Worm (Caenorhabditis elegans) whole organism, L1 larva: ENCODE measurements around the gene ZC84.7.

Experiments
- C34B4.2 ChIP-seq: sonication (generic microtip); optimal IDR thresholded peaks from 2 replicates; lab custom pipeline; 2017; ENCODE audit warnings: mild to moderate bottlenecking, missing genetic modification characterization, missing compliant biosample characterization
- aly-2 ChIP-seq: fragments of 150-350 bp; optimal IDR thresholded peaks from 2 replicates; lab custom pipeline; 2014; ENCODE audit warnings: missing biosample characterization, missing genetic modification characterization
- blmp-1 ChIP-seq: fragments of 150-350 bp; optimal IDR thresholded peaks from 2 replicates; lab custom pipeline; 2014; ENCODE audit warnings: missing biosample characterization, missing genetic modification characterization
- ceh-88 ChIP-seq: fragments of 200-800 bp; sonication (Bioruptor generic); IDR thresholded peaks from 2 replicates; pipeline ENCODE4 v1.3.6; 2022; ENCODE audit warnings: missing genetic modification characterization, missing compliant biosample characterization
- ceh-90 ChIP-seq: sonication (generic microtip); optimal IDR thresholded peaks from 2 replicates; lab custom pipeline; 2016; ENCODE audit warnings: missing genetic modification characterization, missing compliant biosample characterization
- ces-1 ChIP-seq: fragments of 150-350 bp; optimal IDR thresholded peaks from 2 replicates; lab custom pipeline; 2014; ENCODE audit warnings: missing biosample characterization, missing genetic modification reagents, missing genetic modification characterization
- efl-1 ChIP-seq, 4 experiments: fragments of 150-350 bp; optimal IDR thresholded peaks in 3 of 4; peaks in 1 of 4; 1 replicate in 1 of 4; 2 replicates in 3 of 4; lab custom pipeline; 2014; ENCODE audit warnings: missing biosample characterization in 2 of 4, missing genetic modification characterization in 2 of 4, missing genetic modification reagents in 2 of 4
- egl-13 ChIP-seq: sonication (generic microtip); optimal IDR thresholded peaks from 2 replicates; lab custom pipeline; 2016; ENCODE audit warnings: missing genotype, missing genetic modification reagents, missing genetic modification characterization, missing compliant biosample characterization
- egl-27 ChIP-seq, 2 experiments: fragments of 150-350 bp in 1 of 2; sonication (generic microtip); optimal IDR thresholded peaks; 3 replicates each; lab custom pipeline; 2017 to 2018; ENCODE audit warnings: missing biosample characterization in 2 of 2, missing genetic modification characterization in 2 of 2, missing genetic modification reagents in 2 of 2
- elt-2 ChIP-seq: sonication (generic microtip); optimal IDR thresholded peaks from 2 replicates; lab custom pipeline; 2016; ENCODE audit warnings: missing genetic modification characterization, mild to moderate bottlenecking, inconsistent platforms, missing compliant biosample characterization, missing genetic modification reagents
- elt-3 ChIP-seq, 6 experiments: fragments of 150-350 bp in 1 of 6; sonication (generic microtip); optimal IDR thresholded peaks; 2 replicates each; lab custom pipeline; 2017 to 2018; ENCODE audit warnings: missing biosample characterization in 6 of 6, missing genetic modification characterization in 6 of 6, inconsistent platforms in 1 of 6
- fos-1 ChIP-seq: fragments of 150-350 bp; optimal IDR thresholded peaks from 2 replicates; lab custom pipeline; 2014; ENCODE audit warnings: missing biosample characterization, missing genetic modification characterization
- irx-1 ChIP-seq: sonication (generic microtip); optimal IDR thresholded peaks from 2 replicates; lab custom pipeline; 2016; ENCODE audit warnings: missing genetic modification characterization, missing compliant biosample characterization
- isw-1 ChIP-seq: fragments of 200-800 bp; sonication (Bioruptor generic); IDR thresholded peaks from 2 replicates; pipeline ENCODE4 v1.3.6; 2022; ENCODE audit warnings: missing genetic modification characterization, missing compliant biosample characterization
- jun-1 ChIP-seq: fragments of 150-350 bp; optimal IDR thresholded peaks from 2 replicates; lab custom pipeline; 2014; ENCODE audit warnings: missing biosample characterization, missing genetic modification reagents, missing genetic modification characterization
- mep-1 ChIP-seq: fragments of 150-350 bp; optimal IDR thresholded peaks from 2 replicates; lab custom pipeline; 2014; ENCODE audit warnings: missing biosample characterization, missing genetic modification characterization
- nhr-11 ChIP-seq: fragments of 150-350 bp; optimal IDR thresholded peaks from 2 replicates; lab custom pipeline; 2014; ENCODE audit warnings: missing biosample characterization, missing genetic modification characterization
- nhr-19 ChIP-seq: fragments of 200-800 bp; sonication (Bioruptor generic); conservative IDR thresholded peaks from 2 replicates; pipeline ENCODE4 v1.3.6; 2022; ENCODE audit warnings: missing genetic modification characterization, missing compliant biosample characterization
- nhr-20 ChIP-seq: sonication (generic microtip); optimal IDR thresholded peaks from 2 replicates; lab custom pipeline; 2016; ENCODE audit warnings: mild to moderate bottlenecking, missing genetic modification characterization, missing compliant biosample characterization
- nhr-84 ChIP-seq: sonication (generic microtip); optimal IDR thresholded peaks from 2 replicates; lab custom pipeline; 2017; ENCODE audit warnings: missing biosample characterization, missing genetic modification characterization
- nhr-85 ChIP-seq: sonication (generic microtip); peaks from one replicate; lab custom pipeline; 2016; ENCODE audit warnings: missing genetic modification characterization, inconsistent platforms, missing compliant biosample characterization
- nhr-90 ChIP-seq: sonication (generic microtip); optimal IDR thresholded peaks from 2 replicates; lab custom pipeline; 2016; ENCODE audit warnings: mild to moderate bottlenecking, missing genetic modification characterization, missing compliant biosample characterization; ENCODE audit not compliant: poor library complexity
- pag-3 ChIP-seq: sonication (generic microtip); optimal IDR thresholded peaks from 2 replicates; lab custom pipeline; 2017; ENCODE audit warnings: missing genetic modification characterization, mild to moderate bottlenecking, missing compliant biosample characterization, antibody characterized with exemption, borderline replicate concordance; ENCODE audit not compliant: insufficient read depth
- rnt-1 ChIP-seq: sonication (generic microtip); optimal IDR thresholded peaks from 2 replicates; lab custom pipeline; 2016; ENCODE audit warnings: mild to moderate bottlenecking, missing genetic modification characterization, moderate library complexity, missing compliant biosample characterization
- snpc-4 ChIP-seq: fragments of 150-350 bp; optimal IDR thresholded peaks from 2 replicates; lab custom pipeline; 2014; ENCODE audit warnings: missing biosample characterization, missing genetic modification characterization
- sup-37 ChIP-seq: fragments of 200-800 bp; sonication (Bioruptor generic); optimal IDR thresholded peaks from 2 replicates; lab custom pipeline; 2018; ENCODE audit warnings: mild to moderate bottlenecking, missing genetic modification characterization, missing compliant biosample characterization
- swsn-7 ChIP-seq: sonication (generic microtip); optimal IDR thresholded peaks from 2 replicates; lab custom pipeline; 2016; ENCODE audit warnings: missing genetic modification characterization, missing compliant biosample characterization
- tbx-2 ChIP-seq: sonication (generic microtip); optimal IDR thresholded peaks from 2 replicates; lab custom pipeline; 2016; ENCODE audit warnings: missing genetic modification characterization, missing compliant biosample characterization
- tlp-1 ChIP-seq: fragments of 150-350 bp; optimal IDR thresholded peaks from 2 replicates; lab custom pipeline; 2014; ENCODE audit warnings: missing biosample characterization, missing genetic modification characterization
- unc-62 ChIP-seq: fragments of 150-350 bp; optimal IDR thresholded peaks from 2 replicates; lab custom pipeline; 2014; ENCODE audit warnings: missing biosample characterization, missing genetic modification reagents, missing genetic modification characterization
- vab-15 ChIP-seq: sonication (generic microtip); optimal IDR thresholded peaks from 2 replicates; lab custom pipeline; 2017; ENCODE audit warnings: missing genotype, mild to moderate bottlenecking, missing genetic modification characterization, missing compliant biosample characterization
- ztf-4 ChIP-seq: fragments of 150-350 bp; optimal IDR thresholded peaks from 2 replicates; lab custom pipeline; 2014; ENCODE audit warnings: missing biosample characterization, missing genetic modification characterization

The ZC84.7 gene

DNA sequence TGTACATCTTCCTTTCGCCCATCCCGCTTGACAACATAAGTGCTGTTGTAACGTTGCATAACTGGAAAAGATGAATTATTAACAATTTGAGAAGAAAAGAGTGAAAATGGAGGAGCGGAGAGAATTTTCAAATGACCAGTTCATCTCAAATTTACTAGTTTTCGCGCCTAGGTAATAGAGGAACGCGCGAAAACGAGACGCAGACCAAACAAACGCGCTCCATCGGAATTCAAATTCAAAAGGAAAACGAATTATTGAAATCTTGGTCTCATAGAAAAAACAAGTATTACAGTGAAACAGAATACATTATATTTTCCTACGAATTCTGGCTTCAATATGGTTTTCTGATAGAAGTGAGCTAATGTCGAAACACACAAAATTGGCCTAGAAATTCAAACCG is 42.4 kb downstream of the ZC84.7 start (continued):
- TF ChIP-seq egl-13 (tag; lab: Kevin White, UChicago) (no peak), swsn-7 (tag; lab: Kevin White, UChicago) (peak; percentile 31), mep-1 (tag; lab: Kevin White, UChicago) (peak; percentile 76), blmp-1 (tag; lab: Kevin White, UChicago) (peak; percentile 61), nhr-19 (GFP tag; lab: Robert Waterston, UW) (peak; percentile 22; the same call in 1 of the 2 replicates)
- TF ChIP-seq, all 84 proteins: peak for 27

DNA sequence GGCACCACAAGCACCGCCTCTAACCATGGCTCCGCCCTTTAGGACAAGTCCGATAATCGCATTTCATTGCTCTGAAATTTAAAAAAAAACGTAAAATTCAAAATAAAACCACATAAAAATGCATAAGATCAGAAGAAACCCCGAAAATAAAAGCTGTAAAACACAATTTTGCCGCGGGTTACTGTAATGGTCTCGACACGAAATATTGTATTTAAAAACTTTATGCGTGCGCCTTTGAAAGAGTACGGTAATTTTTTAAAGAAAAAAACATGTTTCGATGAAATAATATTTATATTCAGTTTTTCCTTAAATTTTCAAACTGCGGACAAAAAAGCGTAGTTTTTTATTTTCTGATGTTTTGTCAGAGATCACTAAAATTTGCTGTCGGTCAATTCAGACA is 42.9 kb downstream of the ZC84.7 start, which contains the start of gene rnr-1:
Gene rnr-1 (minus strand): TSS at position 77 of the 400 bp plus-strand sequence.
- TF ChIP-seq ceh-88 (GFP tag; lab: Robert Waterston, UW), result no peak
- no peak for TF ChIP-seq efl-1 (optimal IDR thresholded peaks at IDR 0.05; lab: Kevin White, UChicago)
- peak in 1 of 2 experiments; percentile 20 for TF ChIP-seq efl-1 (GFP tag; optimal IDR thresholded peaks at IDR 0.05 in 1 of 2; lab: Kevin White, UChicago)
- TF ChIP-seq ztf-4 (tag; lab: Kevin White, UChicago), result no peak
- TF ChIP-seq, all 84 proteins: peak for 1

DNA sequence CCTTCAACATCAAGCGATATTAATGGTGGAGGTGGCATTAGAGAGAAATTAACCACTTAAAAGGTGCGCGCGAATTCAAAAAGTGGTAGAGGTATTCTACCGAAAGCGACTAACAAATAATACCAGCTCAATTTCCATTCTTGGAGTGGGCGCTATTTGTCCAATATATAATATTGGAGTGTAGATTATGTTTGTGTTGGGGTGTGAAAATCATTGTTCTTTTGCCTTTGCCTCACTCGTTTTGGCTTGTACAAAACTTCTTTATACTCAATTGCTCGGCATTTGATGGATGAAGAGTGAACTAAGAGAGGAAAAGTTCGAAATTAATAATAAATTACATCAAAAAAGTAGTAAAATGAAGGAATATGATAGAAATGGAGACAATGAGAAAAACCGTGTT is 45.4 kb downstream of the ZC84.7 start, which contains the start of gene T23G5.3:
Gene T23G5.3 (minus strand): TSS at position 101 of the 400 bp plus-strand sequence.
- TF ChIP-seq elt-3 (tag; optimal IDR thresholded peaks at IDR 0.05; lab: Kevin White, UChicago) (no peak), efl-1 (optimal IDR thresholded peaks at IDR 0.05; lab: Kevin White, UChicago) (no peak), efl-1 (GFP tag; optimal IDR thresholded peaks at IDR 0.05 in 1 of 2; lab: Kevin White, UChicago) (peak in 1 of 2 experiments; percentile 73), isw-1 (GFP tag; lab: Robert Waterston, UW) (no peak), tlp-1 (tag; lab: Kevin White, UChicago) (no peak), jun-1 (tag; lab: Kevin White, UChicago) (no peak), ces-1 (GFP tag; lab: Kevin White, UChicago) (no peak), ceh-90 (no peak), sup-37 (GFP tag; lab: Kevin White, UChicago) (no peak)

DNA sequence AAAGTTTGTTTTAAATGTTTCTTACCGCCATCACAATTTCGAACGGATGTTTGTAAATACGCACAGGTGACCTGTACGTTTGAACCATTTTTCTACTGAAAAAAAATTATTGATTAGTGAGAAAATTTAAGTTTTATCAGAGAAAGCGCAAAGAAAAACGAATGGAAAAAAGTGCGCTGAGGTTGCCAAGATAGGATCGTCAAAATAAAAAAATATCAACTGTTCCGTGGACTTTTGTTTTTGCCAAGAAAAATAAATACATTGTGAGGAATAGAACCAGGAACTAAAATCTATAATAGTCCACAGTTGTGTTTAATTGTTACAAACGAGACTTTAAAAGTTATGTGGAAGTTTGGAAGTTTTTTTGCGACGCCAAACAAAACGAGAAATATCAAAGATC is 50.4 kb downstream of the ZC84.7 start, which contains the start of gene T23G5.2:
Gene T23G5.2 (minus strand): TSS at position 101 of the 400 bp plus-strand sequence.
- TF ChIP-seq unc-62 (GFP tag; lab: Kevin White, UChicago), result no peak
- no peak for TF ChIP-seq nhr-85 (tag; lab: Kevin White, UChicago)
- TF ChIP-seq tbx-2 (tag; lab: Kevin White, UChicago), result no peak
- TF ChIP-seq egl-27 (tag; optimal IDR thresholded peaks at IDR 0.05; lab: Kevin White, UChicago), result no peak
- no peak for TF ChIP-seq nhr-84 (tag; lab: Kevin White, UChicago)
- no peak for TF ChIP-seq vab-15 (tag; lab: Kevin White, UChicago)
- no peak for TF ChIP-seq elt-2 (tag; lab: Kevin White, UChicago)
- no peak for TF ChIP-seq nhr-11
- TF ChIP-seq nhr-20, result no peak
- TF ChIP-seq irx-1 (tag; lab: Kevin White, UChicago), result no peak
- no peak for TF ChIP-seq pag-3 (tag; lab: Kevin White, UChicago)
- TF ChIP-seq fos-1 (tag; lab: Kevin White, UChicago), result no peak
- TF ChIP-seq snpc-4, result no peak
- TF ChIP-seq aly-2, result no peak
- TF ChIP-seq nhr-90 (tag; lab: Kevin White, UChicago), result no peak
- TF ChIP-seq rnt-1 (tag; lab: Kevin White, UChicago), result no peak
- no peak for TF ChIP-seq ztf-4 (tag; lab: Kevin White, UChicago)
- TF ChIP-seq C34B4.2 (tag; lab: Kevin White, UChicago), result no peak

DNA sequence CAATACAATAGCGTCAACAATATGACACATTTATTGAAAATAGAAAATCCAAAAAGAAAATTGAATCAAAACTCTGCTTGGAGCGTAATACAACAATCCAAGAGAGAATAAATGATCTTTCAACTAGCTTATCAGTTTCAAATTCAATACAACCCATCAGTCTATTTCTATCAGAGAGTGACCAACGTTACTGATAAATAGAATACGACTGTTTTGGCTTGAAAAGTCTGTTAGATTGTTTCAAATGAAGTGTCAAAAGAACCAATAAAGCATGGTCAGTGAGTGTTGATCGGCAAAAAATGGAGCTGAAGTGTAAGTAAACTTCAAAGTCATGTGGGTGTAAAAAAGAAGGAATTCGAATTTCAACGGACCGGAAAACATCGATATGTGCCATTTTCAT is 51.8 kb downstream of the ZC84.7 start:
- TF ChIP-seq sup-37 (GFP tag; lab: Kevin White, UChicago) (no peak), elt-2 (tag; lab: Kevin White, UChicago) (peak; percentile 44), efl-1 (optimal IDR thresholded peaks at IDR 0.05; lab: Kevin White, UChicago) (no peak), efl-1 (GFP tag; optimal IDR thresholded peaks at IDR 0.05 in 1 of 2; lab: Kevin White, UChicago) (peak in 1 of 2 experiments; percentile 72)
